Worm (Caenorhabditis elegans): ENCODE data around the gene AH9.1.

ce11 chrX:2208391-2208790 is 38.4 kb downstream of the AH9.1 start:
- TF ChIP-seq flt-1 (GFP tag; IDR thresholded peaks at IDR 0.05) (no peak), T22C8.4 (GFP tag; IDR thresholded peaks at IDR 0.05) (no peak), klf-2 (GFP tag; conservative IDR thresholded peaks at IDR 0.05) (no peak), med-1 (GFP tag; optimal IDR thresholded peaks at IDR 0.05; ENCODE audit: insufficient read depth) (no peak), cog-1 (tag; optimal IDR thresholded peaks at IDR 0.05) (no peak), ref-1 (GFP tag; conservative IDR thresholded peaks at IDR 0.05) (no peak), ztf-23 (GFP tag; IDR thresholded peaks at IDR 0.05) (no peak), ztf-29 (GFP tag; IDR thresholded peaks at IDR 0.05) (no peak)
